Worm (Caenorhabditis elegans) whole organism, midembryonic: ENCODE data around the gene F52C6.3.

Source experiments
- T22C8.4 ChIP-seq: fragments of 200-800 bp; sonication (Bioruptor generic); IDR thresholded peaks from 2 replicates; pipeline ENCODE4 v1.3.6; 2022; ENCODE audit warnings: missing genetic modification characterization, missing compliant biosample characterization
- cog-1 ChIP-seq: sonication (generic microtip); optimal IDR thresholded peaks from 2 replicates; lab custom pipeline; 2016; ENCODE audit warnings: missing genetic modification characterization, missing compliant biosample characterization
- flt-1 ChIP-seq: fragments of 200-800 bp; sonication (Bioruptor generic); IDR thresholded peaks from 2 replicates; pipeline ENCODE4 v1.3.6; 2022; ENCODE audit warnings: missing genetic modification characterization, missing compliant biosample characterization
- klf-2 ChIP-seq: fragments of 200-800 bp; sonication (Bioruptor generic); conservative IDR thresholded peaks from 2 replicates; pipeline ENCODE4 v1.3.6; 2022; ENCODE audit warnings: missing genetic modification reagents, missing genetic modification characterization, missing compliant biosample characterization
- med-1 ChIP-seq: sonication (generic microtip); optimal IDR thresholded peaks from 2 replicates; lab custom pipeline; 2017; ENCODE audit warnings: missing genetic modification characterization, mild to moderate bottlenecking, missing compliant biosample characterization, antibody characterized with exemption, missing genetic modification reagents; ENCODE audit not compliant: insufficient read depth
- ref-1 ChIP-seq: fragments of 200-800 bp; sonication (Bioruptor generic); conservative IDR thresholded peaks from 2 replicates; pipeline ENCODE4 v1.3.6; 2022; ENCODE audit warnings: missing genetic modification reagents, missing genetic modification characterization, missing compliant biosample characterization
- tab-1 ChIP-seq: fragments of 200-800 bp; sonication (Bioruptor generic); IDR thresholded peaks from 2 replicates; pipeline ENCODE4 v1.3.6; 2022; ENCODE audit warnings: missing genetic modification characterization, missing compliant biosample characterization
- ztf-23 ChIP-seq: fragments of 200-800 bp; sonication (Bioruptor generic); IDR thresholded peaks from 2 replicates; pipeline ENCODE4 v1.3.6; 2022; ENCODE audit warnings: missing genetic modification reagents, missing genetic modification characterization, missing compliant biosample characterization
- ztf-29 ChIP-seq: fragments of 200-800 bp; sonication (Bioruptor generic); IDR thresholded peaks from 2 replicates; pipeline ENCODE4 v1.3.6; 2022; ENCODE audit warnings: missing genetic modification reagents, missing genetic modification characterization, missing compliant biosample characterization

F52C6.3 gene

DNA sequence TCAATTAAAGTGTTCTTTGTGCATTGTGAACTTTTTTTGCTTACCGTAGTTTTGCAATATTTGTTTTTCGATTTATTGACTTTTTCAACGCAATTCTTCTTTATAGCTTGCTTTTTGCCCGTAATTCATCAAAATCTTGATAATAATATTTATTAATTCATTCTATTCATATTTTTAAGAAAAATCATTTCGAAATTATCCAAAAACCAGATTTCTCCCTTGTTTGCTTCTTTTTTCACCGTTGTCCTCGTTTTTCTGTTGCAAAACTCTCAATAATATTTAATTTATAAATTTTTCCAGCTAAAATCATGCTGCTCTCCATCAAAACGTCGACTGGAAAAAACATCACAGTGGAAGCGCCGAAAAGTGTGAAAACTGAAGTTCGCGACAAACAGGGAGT, at the start of gene F52C6.3:
Gene F52C6.3, plus strand, starts transcription at position 301 of the 400 bp plus-strand sequence.
- TF ChIP-seq med-1 (GFP tag; lab: Kevin White, UChicago): no peak
- TF ChIP-seq ref-1: no peak
- TF ChIP-seq ztf-29 (GFP tag; lab: Robert Waterston, UW): no peak
- TF ChIP-seq cog-1 (tag; lab: Kevin White, UChicago): no peak
- TF ChIP-seq flt-1 (GFP tag; lab: Robert Waterston, UW): no peak
- no peak for TF ChIP-seq tab-1 (GFP tag; lab: Robert Waterston, UW)
- no peak for TF ChIP-seq T22C8.4 (GFP tag; lab: Robert Waterston, UW)
- TF ChIP-seq ztf-23 (GFP tag; lab: Robert Waterston, UW): no peak
- no peak for TF ChIP-seq klf-2 (GFP tag; lab: Robert Waterston, UW)

ce11 chrII:1875658-1876057, 48.9 kb upstream of the F52C6.3 start, which contains the start of gene math-13:
math-13 (plus strand) TSS chrII:1875958.
- TF ChIP-seq ztf-29 (GFP tag; lab: Robert Waterston, UW) (no peak), ztf-23 (GFP tag; lab: Robert Waterston, UW) (no peak), klf-2 (GFP tag; lab: Robert Waterston, UW) (no peak), ref-1 (no peak), tab-1 (GFP tag; lab: Robert Waterston, UW) (no peak), T22C8.4 (GFP tag; lab: Robert Waterston, UW) (no peak), med-1 (GFP tag; lab: Kevin White, UChicago) (no peak), flt-1 (GFP tag; lab: Robert Waterston, UW) (no peak), cog-1 (tag; lab: Kevin White, UChicago) (no peak)

DNA sequence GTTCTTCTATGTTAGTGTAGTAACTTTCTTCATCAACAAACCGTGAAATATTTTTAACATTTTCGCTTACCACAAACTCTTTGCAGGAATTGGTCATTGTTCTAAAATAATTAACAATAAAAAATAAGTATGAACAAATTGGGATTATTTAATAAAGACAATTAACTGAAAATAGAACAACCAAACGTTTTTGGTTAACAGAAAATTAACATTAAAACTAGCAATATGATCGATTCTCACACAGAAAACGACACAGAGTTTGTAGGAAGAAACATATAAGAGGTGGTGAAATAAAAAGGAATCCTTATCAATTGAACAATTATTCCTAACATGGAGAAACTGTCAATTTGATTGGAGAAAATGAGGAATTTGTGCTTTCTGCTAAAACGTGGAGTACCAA, 45.9 kb upstream of the F52C6.3 start, which contains the start of gene math-16:
Gene math-16, minus strand, starts transcription at position 101 of the 400 bp plus-strand sequence.
- TF ChIP-seq T22C8.4 (GFP tag; lab: Robert Waterston, UW): no peak
- TF ChIP-seq med-1 (GFP tag; lab: Kevin White, UChicago): no peak
- no peak for TF ChIP-seq flt-1 (GFP tag; lab: Robert Waterston, UW)
- TF ChIP-seq cog-1 (tag; lab: Kevin White, UChicago): no peak
- TF ChIP-seq klf-2 (GFP tag; lab: Robert Waterston, UW): no peak
- TF ChIP-seq ref-1: no peak
- no peak for TF ChIP-seq ztf-23 (GFP tag; lab: Robert Waterston, UW)
- TF ChIP-seq tab-1 (GFP tag; lab: Robert Waterston, UW): no peak
- TF ChIP-seq ztf-29 (GFP tag; lab: Robert Waterston, UW): no peak

DNA sequence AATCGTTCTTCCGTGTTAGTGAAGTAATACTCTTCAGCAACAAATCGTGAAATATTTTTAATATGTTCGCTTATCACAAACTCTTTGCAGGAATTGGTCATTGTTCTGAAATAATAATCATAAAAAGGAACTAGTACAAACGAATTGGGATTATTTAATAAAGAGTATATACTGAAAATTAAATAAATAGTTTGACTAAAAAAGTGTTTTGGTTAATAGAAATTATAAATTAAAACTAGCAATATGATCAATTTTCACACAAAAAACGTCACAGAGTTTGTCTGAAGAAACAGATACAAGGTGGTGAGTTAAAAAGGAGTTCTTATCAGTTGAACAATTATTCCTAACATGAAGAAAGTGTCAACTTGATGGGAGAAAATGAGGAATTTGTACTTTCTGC, 41.9 kb upstream of the F52C6.3 start, which contains the start of gene math-5:
Gene math-5, minus strand, starts transcription at position 101 of the 400 bp plus-strand sequence.
- TF ChIP-seq cog-1 (tag; lab: Kevin White, UChicago) (no peak), flt-1 (GFP tag; lab: Robert Waterston, UW) (no peak), klf-2 (GFP tag; lab: Robert Waterston, UW) (no peak), tab-1 (GFP tag; lab: Robert Waterston, UW) (no peak), T22C8.4 (GFP tag; lab: Robert Waterston, UW) (no peak), ref-1 (no peak), med-1 (GFP tag; lab: Kevin White, UChicago) (no peak), ztf-29 (GFP tag; lab: Robert Waterston, UW) (no peak), ztf-23 (GFP tag; lab: Robert Waterston, UW) (no peak)

ce11 chrII:1884635-1885034, 39.9 kb upstream of the F52C6.3 start, which contains the start of gene math-6:
math-6 (minus strand) TSS chrII:1884735.
- no peak for TF ChIP-seq flt-1 (GFP tag; lab: Robert Waterston, UW)

ce11 chrII:1886379-1886778, 38.2 kb upstream of the F52C6.3 start, which contains the start of gene math-7:
math-7 (minus strand) TSS chrII:1886479.
- TF ChIP-seq flt-1 (GFP tag; lab: Robert Waterston, UW) (no peak), ztf-23 (GFP tag; lab: Robert Waterston, UW) (no peak), cog-1 (tag; lab: Kevin White, UChicago) (no peak), T22C8.4 (GFP tag; lab: Robert Waterston, UW) (no peak), ztf-29 (GFP tag; lab: Robert Waterston, UW) (no peak), klf-2 (GFP tag; lab: Robert Waterston, UW) (no peak), ref-1 (no peak), tab-1 (GFP tag; lab: Robert Waterston, UW) (no peak), med-1 (GFP tag; lab: Kevin White, UChicago) (no peak)

DNA sequence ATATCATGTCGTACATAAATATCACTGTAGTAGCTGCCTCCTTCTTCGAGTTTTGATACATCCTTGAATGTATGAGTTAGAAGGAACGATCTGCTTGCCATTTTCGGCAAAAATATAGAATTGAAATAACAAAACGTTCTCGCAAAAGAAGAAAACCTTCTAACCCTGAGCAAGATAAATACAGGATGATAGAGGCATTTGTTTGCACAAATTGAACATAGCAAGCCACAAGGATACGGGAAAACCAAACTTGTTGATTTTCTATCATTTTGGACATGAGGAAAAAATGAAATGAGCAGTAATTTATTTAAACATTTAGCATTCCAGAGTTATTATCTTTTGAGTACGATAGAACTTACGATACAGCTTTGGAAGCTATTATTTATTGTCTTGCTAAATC, 35.5 kb upstream of the F52C6.3 start, which contains the start of gene math-8:
Gene math-8, minus strand, starts transcription at position 101 of the 400 bp plus-strand sequence.
- no peak for TF ChIP-seq ztf-23 (GFP tag; lab: Robert Waterston, UW)
- TF ChIP-seq med-1 (GFP tag; lab: Kevin White, UChicago): no peak
- no peak for TF ChIP-seq ref-1
- no peak for TF ChIP-seq klf-2 (GFP tag; lab: Robert Waterston, UW)
- no peak for TF ChIP-seq cog-1 (tag; lab: Kevin White, UChicago)
- no peak for TF ChIP-seq flt-1 (GFP tag; lab: Robert Waterston, UW)

DNA sequence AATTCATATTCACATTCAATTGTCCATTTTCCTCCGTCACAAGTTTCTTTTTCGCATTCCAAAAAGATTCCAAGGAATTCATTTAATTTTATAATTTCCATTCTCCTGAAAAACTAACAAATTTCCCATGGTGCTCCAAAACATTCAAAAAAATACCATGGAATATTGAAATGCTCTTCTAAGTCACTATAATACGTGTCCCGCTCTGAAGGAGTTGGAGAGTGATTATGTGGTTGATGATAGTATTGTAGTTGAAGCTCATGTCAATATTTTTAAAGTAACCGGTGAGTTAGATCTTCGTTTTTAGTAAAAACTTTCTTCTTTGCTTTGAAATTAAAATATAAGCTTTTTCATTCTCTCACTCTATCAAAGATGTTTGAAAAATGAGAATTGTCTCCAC, 33.9 kb upstream of the F52C6.3 start, which contains the start of gene math-9:
Gene math-9, minus strand, starts transcription at position 101 of the 400 bp plus-strand sequence.
- TF ChIP-seq T22C8.4 (GFP tag; lab: Robert Waterston, UW) (no peak), klf-2 (GFP tag; lab: Robert Waterston, UW) (no peak), ztf-23 (GFP tag; lab: Robert Waterston, UW) (no peak), ztf-29 (GFP tag; lab: Robert Waterston, UW) (no peak), cog-1 (tag; lab: Kevin White, UChicago) (no peak), flt-1 (GFP tag; lab: Robert Waterston, UW) (no peak), med-1 (GFP tag; lab: Kevin White, UChicago) (no peak), tab-1 (GFP tag; lab: Robert Waterston, UW) (no peak), ref-1 (no peak)

ce11 chrII:1893912-1894311, 30.6 kb upstream of the F52C6.3 start, which contains the start of gene C16C4.1:
C16C4.1 (plus strand) TSS chrII:1894212.
- TF ChIP-seq med-1 (GFP tag; lab: Kevin White, UChicago): no peak
- no peak for TF ChIP-seq T22C8.4 (GFP tag; lab: Robert Waterston, UW)
